Fruit fly (Drosophila melanogaster): ENCODE results near the gene alph.

The alph gene

dm6 chr3R:29625883-29626282, 34.3 kb downstream of the alph start (continued):
- TF ChIP-seq HLH4C (GFP tag; IDR thresholded peaks at IDR 0.05; ENCODE audit: partially characterized antibody), result no peak
- TF ChIP-seq ro (GFP tag; IDR thresholded peaks at IDR 0.05), result no peak
- 0 out of 2 replicates have a peak, but pooled peaks have one; percentile 13 for TF ChIP-seq CG9215 (GFP tag; IDR thresholded peaks at IDR 0.05)
- no peak; the same call in 1 of the 2 replicates for TF ChIP-seq CG4404 (GFP tag; IDR thresholded peaks at IDR 0.05)
- no peak for TF ChIP-seq CG10959 (GFP tag; IDR thresholded peaks at IDR 0.05)
- TF ChIP-seq CHES-1-like (GFP tag; optimal IDR thresholded peaks at IDR 0.05), result no peak
- no peak for TF ChIP-seq amos (GFP tag; IDR thresholded peaks at IDR 0.05; ENCODE audit: partially characterized antibody)
- 0 out of 3 replicates have a peak, but pooled peaks have one; percentile 45 for TF ChIP-seq otp (GFP tag; IDR thresholded peaks at IDR 0.05)
- no peak for TF ChIP-seq Jarid2 (GFP tag; optimal IDR thresholded peaks at IDR 0.05)
- TF ChIP-seq Dll (GFP tag; IDR thresholded peaks at IDR 0.05; ENCODE audit: partially characterized antibody), result no peak
- no peak for TF ChIP-seq CG12299 (tag; optimal IDR thresholded peaks at IDR 0.05)
- no peak for TF ChIP-seq fd102C (GFP tag; optimal IDR thresholded peaks at IDR 0.05)
- TF ChIP-seq yki (optimal IDR thresholded peaks at IDR 0.05), result no peak
- TF ChIP-seq CG18619 (GFP tag; optimal IDR thresholded peaks at IDR 0.05), result peak; percentile 7
- TF ChIP-seq Awh (GFP tag; IDR thresholded peaks at IDR 0.05), result no peak
- TF ChIP-seq az2 (GFP tag; optimal IDR thresholded peaks at IDR 0.05), result peak; percentile 40
- no peak for TF ChIP-seq CG16813 (GFP tag; IDR thresholded peaks at IDR 0.05; ENCODE audit: partially characterized antibody)
- no peak for TF ChIP-seq Vsx1 (GFP tag; optimal IDR thresholded peaks at IDR 0.05)
- peak; percentile 37; the same call in 1 of the 2 replicates for TF ChIP-seq E2f1 (GFP tag; IDR thresholded peaks at IDR 0.05)
- peak; percentile 55 for TF ChIP-seq unpg (GFP tag; optimal IDR thresholded peaks at IDR 0.05)
- TF ChIP-seq sisA (GFP tag; IDR thresholded peaks at IDR 0.05), result peak; percentile 33; the same call in 1 of the 2 replicates
- no peak for TF ChIP-seq CG5245 (GFP tag; optimal IDR thresholded peaks at IDR 0.05)
- TF ChIP-seq fd3F (GFP tag; optimal IDR thresholded peaks at IDR 0.05), result peak; percentile 10
- no peak for TF ChIP-seq ttk (GFP tag; IDR thresholded peaks at IDR 0.05)
- no peak for TF ChIP-seq CG18011 (GFP tag; optimal IDR thresholded peaks at IDR 0.05)
- no peak for TF ChIP-seq Dfd (GFP tag; optimal IDR thresholded peaks at IDR 0.05)
- TF ChIP-seq CG4730 (GFP tag; IDR thresholded peaks at IDR 0.05), result no peak
- no peak for TF ChIP-seq CG5180 (GFP tag; optimal IDR thresholded peaks at IDR 0.05)
- no peak for TF ChIP-seq onecut (GFP tag; IDR thresholded peaks at IDR 0.05)
- TF ChIP-seq aop (GFP tag; IDR thresholded peaks at IDR 0.05), result no peak
- no peak for TF ChIP-seq CG1832 (GFP tag; optimal IDR thresholded peaks at IDR 0.05)
- TF ChIP-seq nerfin-2 (GFP tag; IDR thresholded peaks at IDR 0.05; ENCODE audit: partially characterized antibody), result no peak
- no peak for TF ChIP-seq Max (GFP tag; optimal IDR thresholded peaks at IDR 0.05)
- no peak for TF ChIP-seq CG16863 (GFP tag; optimal IDR thresholded peaks at IDR 0.05)
- no peak for TF ChIP-seq Sry-β (GFP tag; optimal IDR thresholded peaks at IDR 0.05)
- TF ChIP-seq CG2202 (tag; optimal IDR thresholded peaks at IDR 0.05), result no peak
- TF ChIP-seq CG31224 (GFP tag; IDR thresholded peaks at IDR 0.05), result 0 out of 2 replicates have a peak, but pooled peaks have one; percentile 8
- TF ChIP-seq CG14860 (GFP tag; IDR thresholded peaks at IDR 0.05; ENCODE audit: partially characterized antibody), result no peak
- TF ChIP-seq Hr3 (GFP tag; optimal IDR thresholded peaks at IDR 0.05), result no peak
- TF ChIP-seq CG18764 (GFP tag; optimal IDR thresholded peaks at IDR 0.05), result no peak
- no peak for TF ChIP-seq CG10431 (GFP tag; optimal IDR thresholded peaks at IDR 0.05)
- peak; percentile 35 for TF ChIP-seq PHDP (tag; optimal IDR thresholded peaks at IDR 0.05)
- TF ChIP-seq CG10366 (GFP tag; IDR thresholded peaks at IDR 0.05), result 0 out of 2 replicates have a peak, but pooled peaks have one; percentile 13
- no peak for TF ChIP-seq Trl (optimal IDR thresholded peaks at IDR 0.05)
- no peak for TF ChIP-seq Trl (GFP tag; optimal IDR thresholded peaks at IDR 0.05)
- no peak for TF ChIP-seq Spps (tag; optimal IDR thresholded peaks at IDR 0.05)
- peak; percentile 24 for TF ChIP-seq HHEX (GFP tag; optimal IDR thresholded peaks at IDR 0.05)
- peak; percentile 26 for TF ChIP-seq Oli (tag; optimal IDR thresholded peaks at IDR 0.05)
- TF ChIP-seq Xrp1 (GFP tag; IDR thresholded peaks at IDR 0.05), result peak; percentile 50; the same call in 1 of the 2 replicates
- TF ChIP-seq danr (GFP tag; IDR thresholded peaks at IDR 0.05), result no peak
- no peak for TF ChIP-seq Gsc (GFP tag; IDR thresholded peaks at IDR 0.05)

Data from whole organism, embryonic.